Fruit fly (Drosophila melanogaster): ENCODE measurements around the gene NTPase.

Gene NTPase

dm6 chr2L:2882968-2883702, 2.5 kb downstream of the NTPase start (continued):
- peak; percentile 74 for TF ChIP-seq CG6813 (GFP tag; optimal IDR thresholded peaks at IDR 0.05)
- no peak for TF ChIP-seq Scr (GFP tag; IDR thresholded peaks at IDR 0.05; ENCODE audit: partially characterized antibody)
- TF ChIP-seq bcd (GFP tag; optimal IDR thresholded peaks at IDR 0.05): peak; percentile 17
- TF ChIP-seq CG43689 (GFP tag; IDR thresholded peaks at IDR 0.05): no peak
- TF ChIP-seq nerfin-2 (GFP tag; IDR thresholded peaks at IDR 0.05; ENCODE audit: partially characterized antibody): no peak
- peak; percentile 38 for TF ChIP-seq CG10209 (GFP tag; optimal IDR thresholded peaks at IDR 0.05)
- TF ChIP-seq Xbp1 (GFP tag; optimal IDR thresholded peaks at IDR 0.05): peak; percentile 42
- TF ChIP-seq crol (GFP tag; IDR thresholded peaks at IDR 0.05): no peak
- no peak for TF ChIP-seq CG6175 (GFP tag; IDR thresholded peaks at IDR 0.05)
- TF ChIP-seq kay (GFP tag; optimal IDR thresholded peaks at IDR 0.05): peak; percentile 46
- peak; percentile 57 for TF ChIP-seq CG18599 (GFP tag; optimal IDR thresholded peaks at IDR 0.05)
- TF ChIP-seq gce (GFP tag; IDR thresholded peaks at IDR 0.05): no peak
- peak; percentile 20 for TF ChIP-seq CG10147 (GFP tag; optimal IDR thresholded peaks at IDR 0.05)
- TF ChIP-seq ro (GFP tag; IDR thresholded peaks at IDR 0.05): no peak
- no peak for TF ChIP-seq ttk (GFP tag; IDR thresholded peaks at IDR 0.05)
- no peak for TF ChIP-seq CG8944 (GFP tag; optimal IDR thresholded peaks at IDR 0.05)
- TF ChIP-seq cwo (GFP tag; optimal IDR thresholded peaks at IDR 0.05): peak; percentile 26
- TF ChIP-seq vvl (GFP tag; IDR thresholded peaks at IDR 0.05): peak; percentile 45
- peak; percentile 46 for TF ChIP-seq CG7556 (GFP tag; optimal IDR thresholded peaks at IDR 0.05)
- TF ChIP-seq fd3F (GFP tag; optimal IDR thresholded peaks at IDR 0.05): peak; percentile 40
- peak in 1 of 2 experiments; percentile 33 for TF ChIP-seq Pdp1 (GFP tag; optimal IDR thresholded peaks at IDR 0.05)
- peak; percentile 63 for TF ChIP-seq CG2120 (GFP tag; optimal IDR thresholded peaks at IDR 0.05)
- no peak for TF ChIP-seq jing (GFP tag; optimal IDR thresholded peaks at IDR 0.05)
- peak; percentile 48 for TF ChIP-seq H2.0 (GFP tag; IDR thresholded peaks at IDR 0.05)
- peak; percentile 51 for TF ChIP-seq CG1603 (tag; optimal IDR thresholded peaks at IDR 0.05)
- no peak for TF ChIP-seq croc (GFP tag; conservative IDR thresholded peaks at IDR 0.05)
- peak; percentile 69 for TF ChIP-seq CG7987 (GFP tag; optimal IDR thresholded peaks at IDR 0.05)
- no peak for TF ChIP-seq Ravus (GFP tag; IDR thresholded peaks at IDR 0.05)
- TF ChIP-seq Adf1 (GFP tag; IDR thresholded peaks at IDR 0.05): no peak; the same call in 1 of the 2 replicates
- TF ChIP-seq PHDP (tag; optimal IDR thresholded peaks at IDR 0.05): peak; percentile 61
- no peak for TF ChIP-seq CG9609 (GFP tag; optimal IDR thresholded peaks at IDR 0.05)
- TF ChIP-seq Nf-YB (GFP tag; optimal IDR thresholded peaks at IDR 0.05): no peak
- no peak for TF ChIP-seq CG12104 (GFP tag; optimal IDR thresholded peaks at IDR 0.05)
- peak; percentile 48 for TF ChIP-seq org-1 (GFP tag; optimal IDR thresholded peaks at IDR 0.05)
- TF ChIP-seq CG17829 (tag; optimal IDR thresholded peaks at IDR 0.05): peak; percentile 49
- peak; percentile 26 for TF ChIP-seq emc (GFP tag; optimal IDR thresholded peaks at IDR 0.05)
- no peak for TF ChIP-seq peb (GFP tag; IDR thresholded peaks at IDR 0.05)
- no peak for TF ChIP-seq Oaz (GFP tag; IDR thresholded peaks at IDR 0.05)
- no peak for TF ChIP-seq fru (optimal IDR thresholded peaks at IDR 0.05)
- TF ChIP-seq CG17186 (GFP tag; optimal IDR thresholded peaks at IDR 0.05): no peak
- TF ChIP-seq CG4617 (GFP tag; optimal IDR thresholded peaks at IDR 0.05; ENCODE audit: borderline replicate concordance): peak; percentile 47
- no peak for TF ChIP-seq NFAT (GFP tag; IDR thresholded peaks at IDR 0.05)
- no peak for TF ChIP-seq CG30020 (tag; optimal IDR thresholded peaks at IDR 0.05)
- TF ChIP-seq pum (GFP tag; optimal IDR thresholded peaks at IDR 0.05): peak; percentile 39
- TF ChIP-seq YL-1 (GFP tag; optimal IDR thresholded peaks at IDR 0.05): no peak
- TF ChIP-seq CG34224 (GFP tag; IDR thresholded peaks at IDR 0.05; ENCODE audit: partially characterized antibody): no peak
- TF ChIP-seq HLH3B (GFP tag; IDR thresholded peaks at IDR 0.05): peak; percentile 4; the same call in 1 of the 2 replicates
- no peak for TF ChIP-seq pnt (GFP tag; optimal IDR thresholded peaks at IDR 0.05)
- TF ChIP-seq gem (tag; optimal IDR thresholded peaks at IDR 0.05): peak; percentile 67
- no peak for TF ChIP-seq bigmax (GFP tag; optimal IDR thresholded peaks at IDR 0.05)

Measured in whole organism, embryonic.